Worm (Caenorhabditis elegans) whole organism, L1 larva: ENCODE results near the gene F30B5.11.

Source experiments
- C16A3.4 ChIP-seq: fragments of 150-350 bp; optimal IDR thresholded peaks from 2 replicates; lab custom pipeline; 2014; ENCODE audit warnings: missing biosample characterization, missing genetic modification characterization
- ceh-63 ChIP-seq: fragments of 200-800 bp; sonication (Bioruptor generic); optimal IDR thresholded peaks from 2 replicates; lab custom pipeline; 2018; ENCODE audit warnings: mild to moderate bottlenecking, missing genetic modification characterization, missing compliant biosample characterization
- ceh-8 ChIP-seq: fragments of 200-800 bp; sonication (Bioruptor generic); optimal IDR thresholded peaks from 2 replicates; lab custom pipeline; 2018; ENCODE audit warnings: mild to moderate bottlenecking, missing genetic modification characterization, moderate library complexity, missing compliant biosample characterization
- ceh-90 ChIP-seq: sonication (generic microtip); optimal IDR thresholded peaks from 2 replicates; lab custom pipeline; 2016; ENCODE audit warnings: missing genetic modification characterization, missing compliant biosample characterization
- efl-1 ChIP-seq, 4 experiments: fragments of 150-350 bp; optimal IDR thresholded peaks in 3 of 4; peaks in 1 of 4; 1 replicate in 1 of 4; 2 replicates in 3 of 4; lab custom pipeline; 2014; ENCODE audit warnings: missing biosample characterization in 2 of 4, missing genetic modification characterization in 2 of 4, missing genetic modification reagents in 2 of 4
- efl-3 ChIP-seq: fragments of 200-800 bp; sonication (Bioruptor generic); optimal IDR thresholded peaks from 2 replicates; lab custom pipeline; 2018; ENCODE audit warnings: mild to moderate bottlenecking, missing genetic modification characterization, missing compliant biosample characterization
- egl-27 ChIP-seq, 2 experiments: fragments of 150-350 bp in 1 of 2; sonication (generic microtip); optimal IDR thresholded peaks; 3 replicates each; lab custom pipeline; 2017 to 2018; ENCODE audit warnings: missing biosample characterization in 2 of 2, missing genetic modification characterization in 2 of 2, missing genetic modification reagents in 2 of 2
- elt-2 ChIP-seq: sonication (generic microtip); optimal IDR thresholded peaks from 2 replicates; lab custom pipeline; 2016; ENCODE audit warnings: missing genetic modification characterization, mild to moderate bottlenecking, inconsistent platforms, missing compliant biosample characterization, missing genetic modification reagents
- elt-3 ChIP-seq, 6 experiments: fragments of 150-350 bp in 1 of 6; sonication (generic microtip); optimal IDR thresholded peaks; 2 replicates each; lab custom pipeline; 2017 to 2018; ENCODE audit warnings: missing biosample characterization in 6 of 6, missing genetic modification characterization in 6 of 6, inconsistent platforms in 1 of 6
- fkh-10 ChIP-seq: sonication (generic microtip); optimal IDR thresholded peaks from 2 replicates; lab custom pipeline; 2017; ENCODE audit warnings: missing biosample characterization, missing genetic modification reagents, missing genetic modification characterization
- fkh-4 ChIP-seq: sonication (generic microtip); optimal IDR thresholded peaks from 2 replicates; lab custom pipeline; 2016; ENCODE audit warnings: missing compliant biosample characterization, missing genetic modification characterization, borderline replicate concordance
- fkh-8 ChIP-seq: sonication (generic microtip); optimal IDR thresholded peaks from 2 replicates; lab custom pipeline; 2016; ENCODE audit warnings: mild to moderate bottlenecking, missing genetic modification characterization, missing compliant biosample characterization
- fos-1 ChIP-seq: fragments of 150-350 bp; optimal IDR thresholded peaks from 2 replicates; lab custom pipeline; 2014; ENCODE audit warnings: missing biosample characterization, missing genetic modification characterization
- grh-1 ChIP-seq: fragments of 200-800 bp; sonication (Bioruptor generic); IDR thresholded peaks from 2 replicates; pipeline ENCODE4 v1.3.6; 2022; ENCODE audit warnings: missing genetic modification reagents, missing genetic modification characterization, missing compliant biosample characterization
- irx-1 ChIP-seq: sonication (generic microtip); optimal IDR thresholded peaks from 2 replicates; lab custom pipeline; 2016; ENCODE audit warnings: missing genetic modification characterization, missing compliant biosample characterization
- jun-1 ChIP-seq: fragments of 150-350 bp; optimal IDR thresholded peaks from 2 replicates; lab custom pipeline; 2014; ENCODE audit warnings: missing biosample characterization, missing genetic modification reagents, missing genetic modification characterization
- lin-13 ChIP-seq: fragments of 150-350 bp; optimal IDR thresholded peaks from 2 replicates; lab custom pipeline; 2014; ENCODE audit warnings: missing biosample characterization, missing genetic modification reagents, missing genetic modification characterization
- lin-14 ChIP-seq: fragments of 200-800 bp; sonication (Bioruptor generic); optimal IDR thresholded peaks from 2 replicates; lab custom pipeline; 2018; ENCODE audit warnings: mild to moderate bottlenecking, missing genetic modification characterization, moderate library complexity, missing compliant biosample characterization
- lin-35 ChIP-seq, 2 experiments: fragments of 150-350 bp; optimal IDR thresholded peaks; 2 replicates each; lab custom pipeline; 2014; ENCODE audit warnings: missing biosample characterization in 2 of 2, missing genetic modification characterization in 2 of 2, missing genetic modification reagents in 2 of 2
- lin-39 ChIP-seq: fragments of 150-350 bp; optimal IDR thresholded peaks from 2 replicates; lab custom pipeline; 2014; ENCODE audit warnings: missing biosample characterization, missing genetic modification reagents, missing genetic modification characterization
- lsy-2 ChIP-seq, 2 experiments: fragments of 150-350 bp; optimal IDR thresholded peaks; 2 replicates each; lab custom pipeline; 2014; ENCODE audit warnings: missing biosample characterization in 2 of 2, missing genetic modification characterization in 2 of 2
- mab-9 ChIP-seq: fragments of 200-800 bp; sonication (Bioruptor generic); IDR thresholded peaks from 2 replicates; pipeline ENCODE4 v1.3.6; 2022; ENCODE audit warnings: missing genetic modification reagents, missing genetic modification characterization, missing compliant biosample characterization
- nhr-11 ChIP-seq: fragments of 150-350 bp; optimal IDR thresholded peaks from 2 replicates; lab custom pipeline; 2014; ENCODE audit warnings: missing biosample characterization, missing genetic modification characterization
- nhr-19 ChIP-seq: fragments of 200-800 bp; sonication (Bioruptor generic); conservative IDR thresholded peaks from 2 replicates; pipeline ENCODE4 v1.3.6; 2022; ENCODE audit warnings: missing genetic modification characterization, missing compliant biosample characterization
- nhr-237 ChIP-seq: fragments of 150-350 bp; optimal IDR thresholded peaks from 2 replicates; lab custom pipeline; 2014; ENCODE audit warnings: missing biosample characterization, missing genetic modification characterization
- nhr-28 ChIP-seq: fragments of 150-350 bp; optimal IDR thresholded peaks from 2 replicates; lab custom pipeline; 2014; ENCODE audit warnings: missing biosample characterization, missing genetic modification characterization
- nhr-47 ChIP-seq: sonication (generic microtip); optimal IDR thresholded peaks from 2 replicates; lab custom pipeline; 2016; ENCODE audit warnings: mild to moderate bottlenecking, missing genetic modification characterization, moderate library complexity, missing compliant biosample characterization
- nhr-77 ChIP-seq: fragments of 150-350 bp; optimal IDR thresholded peaks from 2 replicates; lab custom pipeline; 2014; ENCODE audit warnings: missing biosample characterization, missing genetic modification characterization
- nhr-85 ChIP-seq: sonication (generic microtip); peaks from one replicate; lab custom pipeline; 2016; ENCODE audit warnings: missing genetic modification characterization, inconsistent platforms, missing compliant biosample characterization
- pag-3 ChIP-seq: sonication (generic microtip); optimal IDR thresholded peaks from 2 replicates; lab custom pipeline; 2017; ENCODE audit warnings: missing genetic modification characterization, mild to moderate bottlenecking, missing compliant biosample characterization, antibody characterized with exemption, borderline replicate concordance; ENCODE audit not compliant: insufficient read depth
- pax-3 ChIP-seq: fragments of 200-800 bp; sonication (Bioruptor generic); optimal IDR thresholded peaks from 2 replicates; lab custom pipeline; 2018; ENCODE audit warnings: mild to moderate bottlenecking, missing genetic modification characterization, moderate library complexity, missing compliant biosample characterization
- skn-1 ChIP-seq: fragments of 150-350 bp; optimal IDR thresholded peaks from 2 replicates; lab custom pipeline; 2014; ENCODE audit warnings: missing biosample characterization, missing genetic modification characterization
- snpc-4 ChIP-seq: fragments of 150-350 bp; optimal IDR thresholded peaks from 2 replicates; lab custom pipeline; 2014; ENCODE audit warnings: missing biosample characterization, missing genetic modification characterization
- snu-23 ChIP-seq: sonication (generic microtip); optimal IDR thresholded peaks from 2 replicates; lab custom pipeline; 2016; ENCODE audit warnings: missing genetic modification characterization, missing compliant biosample characterization
- sox-4 ChIP-seq: sonication (generic microtip); optimal IDR thresholded peaks from 2 replicates; lab custom pipeline; 2016; ENCODE audit warnings: missing genetic modification characterization, missing compliant biosample characterization
- tlp-1 ChIP-seq: fragments of 150-350 bp; optimal IDR thresholded peaks from 2 replicates; lab custom pipeline; 2014; ENCODE audit warnings: missing biosample characterization, missing genetic modification characterization
- unc-30 ChIP-seq: sonication (generic microtip); optimal IDR thresholded peaks from 2 replicates; lab custom pipeline; 2017; ENCODE audit warnings: missing biosample characterization, missing genetic modification characterization
- unc-86 ChIP-seq: sonication (generic microtip); optimal IDR thresholded peaks from 2 replicates; lab custom pipeline; 2016; ENCODE audit warnings: missing genetic modification characterization, missing compliant biosample characterization
- zip-4 ChIP-seq: fragments of 200-800 bp; sonication (Bioruptor generic); optimal IDR thresholded peaks from 2 replicates; lab custom pipeline; 2018; ENCODE audit warnings: mild to moderate bottlenecking, missing genetic modification characterization, moderate library complexity, missing compliant biosample characterization

Gene F30B5.11

ce11 chrIV:4265224-4265623 lies 45.3 kb upstream of the F30B5.11 start, which contains the start of gene F36A4.5:
F36A4.5 (plus strand) TSS chrIV:4265524.
- TF ChIP-seq jun-1 (tag; lab: Kevin White, UChicago) (no peak), sox-4 (tag; lab: Kevin White, UChicago) (no peak), unc-86 (tag; lab: Kevin White, UChicago) (no peak), grh-1 (no peak), pax-3 (no peak), nhr-85 (tag; lab: Kevin White, UChicago) (no peak), zip-4 (GFP tag; lab: Kevin White, UChicago) (no peak), fkh-8 (no peak), lin-14 (GFP tag; lab: Kevin White, UChicago) (no peak), fos-1 (tag; lab: Kevin White, UChicago) (no peak), irx-1 (no peak), skn-1 (tag; lab: Kevin White, UChicago) (no peak), elt-3 (tag; optimal IDR thresholded peaks at IDR 0.05; lab: Kevin White, UChicago) (no peak), nhr-77 (tag; lab: Kevin White, UChicago) (no peak), C16A3.4 (no peak)

- TF ChIP-seq lin-35 (GFP tag; optimal IDR thresholded peaks at IDR 0.05; lab: Kevin White, UChicago) (no peak), tlp-1 (tag; lab: Kevin White, UChicago) (no peak), ceh-8 (peak; percentile 74), lin-39 (tag; lab: Kevin White, UChicago) (no peak), nhr-47 (no peak), snpc-4 (tag; lab: Kevin White, UChicago) (no peak), fkh-10 (GFP tag; lab: Kevin White, UChicago) (no peak)
Measured at ce11 chrIV:4264649-4265048, 44.8 kb upstream of the F30B5.11 start.

DNA sequence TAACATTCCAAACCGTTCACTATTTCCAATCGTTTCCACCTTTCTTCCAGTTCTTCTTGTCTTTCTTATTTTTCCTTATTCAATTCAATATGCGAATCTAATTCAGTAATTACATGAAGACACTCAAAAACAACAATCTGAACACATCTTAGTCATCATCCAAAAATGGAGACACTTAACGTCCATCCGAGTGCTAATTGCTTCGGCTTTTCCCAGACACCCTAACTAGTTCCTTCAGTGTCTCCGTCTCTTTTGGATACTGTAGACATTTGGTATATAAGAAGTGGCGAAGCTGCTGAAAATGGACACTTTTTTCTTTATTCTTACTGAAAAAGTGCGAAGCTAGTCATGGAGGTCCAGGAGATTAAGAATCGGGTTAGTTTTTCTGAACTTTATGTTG lies 43.1 kb upstream of the F30B5.11 start, which contains the start of gene col-33:
Gene col-33 (plus strand): TSS at position 301 of the 400 bp plus-strand sequence.
- no peak for TF ChIP-seq nhr-19 (GFP tag; lab: Robert Waterston, UW)
- no peak for TF ChIP-seq jun-1 (tag; lab: Kevin White, UChicago)
- TF ChIP-seq zip-4 (GFP tag; lab: Kevin White, UChicago) = no peak
- no peak for TF ChIP-seq sox-4 (tag; lab: Kevin White, UChicago)
- no peak for TF ChIP-seq unc-30 (tag; lab: Kevin White, UChicago)
- no peak for TF ChIP-seq unc-86 (tag; lab: Kevin White, UChicago)
- TF ChIP-seq nhr-237 (tag; lab: Kevin White, UChicago) = no peak
- no peak for TF ChIP-seq efl-3
- TF ChIP-seq, all 84 proteins: peak for 0

ce11 chrIV:4259433-4259832 lies 39.5 kb upstream of the F30B5.11 start:
- TF ChIP-seq elt-2 (tag; lab: Kevin White, UChicago) = peak; percentile 59
- no peak for TF ChIP-seq lin-13 (GFP tag; lab: Kevin White, UChicago)
- peak; percentile 38 for TF ChIP-seq jun-1 (tag; lab: Kevin White, UChicago)
- TF ChIP-seq mab-9 (GFP tag; lab: Robert Waterston, UW) = no peak
- TF ChIP-seq, all 84 proteins: peak for 2

DNA sequence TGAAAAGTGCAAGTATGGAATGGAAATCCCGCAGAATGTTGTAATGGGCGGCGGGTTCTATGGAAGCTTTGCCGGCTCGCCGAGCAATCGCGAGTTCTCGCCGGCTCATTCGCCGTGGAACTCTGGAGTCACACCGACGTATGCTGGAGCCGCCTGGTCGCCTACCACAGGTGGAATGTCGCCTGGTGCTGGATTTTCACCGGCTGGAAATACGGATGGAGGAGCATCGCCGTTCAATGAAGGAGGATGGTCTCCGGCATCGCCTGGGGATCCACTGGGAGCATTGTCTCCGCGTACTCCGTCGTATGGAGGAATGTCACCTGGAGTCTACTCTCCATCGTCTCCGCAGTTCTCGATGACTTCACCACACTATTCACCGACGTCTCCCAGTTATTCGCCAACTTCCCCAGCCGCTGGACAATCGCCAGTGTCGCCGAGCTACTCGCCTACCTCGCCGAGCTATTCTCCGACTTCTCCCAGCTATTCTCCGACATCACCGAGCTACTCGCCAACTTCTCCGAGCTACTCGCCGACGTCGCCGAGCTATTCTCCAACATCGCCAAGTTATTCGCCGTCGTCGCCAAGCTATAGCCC lies 35.2 kb upstream of the F30B5.11 start:
- no peak for TF ChIP-seq efl-1 (optimal IDR thresholded peaks at IDR 0.05; lab: Kevin White, UChicago)
- TF ChIP-seq efl-1 (GFP tag; optimal IDR thresholded peaks at IDR 0.05 in 1 of 2; lab: Kevin White, UChicago) = peak in 1 of 2 experiments; percentile 57
- TF ChIP-seq nhr-77 (tag; lab: Kevin White, UChicago) = no peak

ce11 chrIV:4247770-4248169 lies 27.9 kb upstream of the F30B5.11 start, which contains the start of gene ama-1:
ama-1 (plus strand) TSS chrIV:4248070.
- TF ChIP-seq nhr-28 (tag; lab: Kevin White, UChicago) = no peak
- TF ChIP-seq ceh-63 (GFP tag; lab: Kevin White, UChicago) = no peak
- TF ChIP-seq nhr-11 (tag; lab: Kevin White, UChicago) = no peak
- TF ChIP-seq egl-27 (tag; optimal IDR thresholded peaks at IDR 0.05; lab: Kevin White, UChicago) = no peak
- TF ChIP-seq efl-1 (optimal IDR thresholded peaks at IDR 0.05; lab: Kevin White, UChicago) = no peak
- TF ChIP-seq efl-1 (GFP tag; optimal IDR thresholded peaks at IDR 0.05 in 1 of 2; lab: Kevin White, UChicago) = no peak
- TF ChIP-seq snu-23 = no peak
- TF ChIP-seq lsy-2 (tag; optimal IDR thresholded peaks at IDR 0.05; lab: Kevin White, UChicago) = no peak
- no peak for TF ChIP-seq fkh-10 (GFP tag; lab: Kevin White, UChicago)
- no peak for TF ChIP-seq ceh-90
- TF ChIP-seq fkh-4 (tag; lab: Kevin White, UChicago) = no peak
- TF ChIP-seq pag-3 (tag; lab: Kevin White, UChicago) = no peak
- TF ChIP-seq skn-1 (tag; lab: Kevin White, UChicago) = no peak
